Worm (Caenorhabditis elegans) whole organism, young adult: ENCODE data around the gene set-22.
A peak's percentile ranks its signal among the peaks of the same experiment; 100 is the strongest.

Experiments
- B0019.2 ChIP-seq: fragments of 200-800 bp; sonication (Bioruptor generic); conservative IDR thresholded peaks from 2 replicates; pipeline ENCODE4 v1.3.6; 2022; ENCODE audit warnings: missing genetic modification reagents, missing genetic modification characterization, missing compliant biosample characterization
- C17E4.6 ChIP-seq: fragments of 200-800 bp; sonication (Bioruptor generic); IDR thresholded peaks from 2 replicates; pipeline ENCODE4 v1.3.6; 2022; ENCODE audit warnings: missing genetic modification reagents, missing genetic modification characterization, missing compliant biosample characterization
- D2030.7 ChIP-seq: fragments of 200-800 bp; sonication (Bioruptor generic); IDR thresholded peaks from 2 replicates; pipeline ENCODE4 v1.3.6; 2022; ENCODE audit warnings: missing genetic modification reagents, missing genetic modification characterization, missing compliant biosample characterization
- F52B5.7 ChIP-seq: sonication (generic microtip); optimal IDR thresholded peaks from 2 replicates; lab custom pipeline; 2016; ENCODE audit warnings: mild to moderate bottlenecking, missing genetic modification characterization, missing compliant biosample characterization
- F57C9.4 ChIP-seq: sonication (generic microtip); optimal IDR thresholded peaks from 2 replicates; lab custom pipeline; 2017; ENCODE audit warnings: mild to moderate bottlenecking, missing genetic modification characterization, missing compliant biosample characterization
- ama-1 ChIP-seq, 3 experiments: fragments of 150-350 bp in 1 of 3; sonication (generic microtip) in 2 of 3; optimal IDR thresholded peaks; 2 replicates each; lab custom pipeline; 2014 to 2018; ENCODE audit warnings: missing biosample characterization in 2 of 3, missing genetic modification characterization in 2 of 3, missing genetic modification reagents in 2 of 3
- attf-3 ChIP-seq: fragments of 200-800 bp; sonication (Bioruptor generic); conservative IDR thresholded peaks from 2 replicates; pipeline ENCODE4 v1.3.6; 2022; ENCODE audit warnings: missing genetic modification reagents, missing genetic modification characterization, missing compliant biosample characterization
- bed-2 ChIP-seq: fragments of 200-800 bp; sonication (Bioruptor generic); IDR thresholded peaks from 2 replicates; pipeline ENCODE4 v1.3.6; 2022; ENCODE audit warnings: missing genetic modification reagents, missing genetic modification characterization, missing compliant biosample characterization
- ccch-3 ChIP-seq: fragments of 200-800 bp; sonication (Bioruptor generic); optimal IDR thresholded peaks from 2 replicates; lab custom pipeline; 2018; ENCODE audit warnings: mild to moderate bottlenecking, missing genetic modification characterization, missing compliant biosample characterization
- ceh-79 ChIP-seq: sonication (generic microtip); optimal IDR thresholded peaks from 2 replicates; lab custom pipeline; 2017; ENCODE audit warnings: mild to moderate bottlenecking, missing genetic modification characterization, missing compliant biosample characterization
- egrh-3 ChIP-seq: fragments of 200-800 bp; sonication (Bioruptor generic); IDR thresholded peaks from 2 replicates; pipeline ENCODE4 v1.3.6; 2022; ENCODE audit warnings: missing genetic modification reagents, missing genetic modification characterization, missing compliant biosample characterization
- him-1 ChIP-seq: sonication (generic microtip); optimal IDR thresholded peaks from 2 replicates; lab custom pipeline; 2016; ENCODE audit warnings: missing genotype, missing genetic modification reagents, missing genetic modification characterization, missing compliant biosample characterization
- hlh-26 ChIP-seq: fragments of 200-800 bp; sonication (Bioruptor generic); conservative IDR thresholded peaks from 2 replicates; pipeline ENCODE4 v1.3.6; 2022; ENCODE audit warnings: missing genetic modification reagents, missing genetic modification characterization, missing compliant biosample characterization
- let-526 ChIP-seq: fragments of 200-800 bp; sonication (Bioruptor generic); IDR thresholded peaks from 2 replicates; pipeline ENCODE4 v1.3.6; 2022; ENCODE audit warnings: missing genetic modification reagents, missing genetic modification characterization, missing compliant biosample characterization
- lin-40 ChIP-seq: sonication (generic microtip); optimal IDR thresholded peaks from 2 replicates; lab custom pipeline; 2016; ENCODE audit warnings: missing genetic modification characterization, mild to moderate bottlenecking, missing compliant biosample characterization, missing genotype, missing genetic modification reagents
- lir-1 ChIP-seq: fragments of 200-800 bp; sonication (Bioruptor generic); conservative IDR thresholded peaks from 2 replicates; pipeline ENCODE4 v1.3.6; 2022; ENCODE audit warnings: missing genetic modification reagents, missing genetic modification characterization, missing compliant biosample characterization
- lsl-1 ChIP-seq: fragments of 200-800 bp; sonication (Bioruptor generic); optimal IDR thresholded peaks from 2 replicates; lab custom pipeline; 2018; ENCODE audit warnings: mild to moderate bottlenecking, missing genetic modification characterization, moderate library complexity, missing compliant biosample characterization
- madf-3 ChIP-seq: fragments of 200-800 bp; sonication (Bioruptor generic); IDR thresholded peaks from 2 replicates; pipeline ENCODE4 v1.3.6; 2022; ENCODE audit warnings: missing genetic modification reagents, missing genetic modification characterization, missing compliant biosample characterization
- madf-8 ChIP-seq: fragments of 200-800 bp; sonication (Bioruptor generic); conservative IDR thresholded peaks from 2 replicates; pipeline ENCODE4 v1.3.6; 2022; ENCODE audit warnings: missing genetic modification reagents, missing genetic modification characterization, missing compliant biosample characterization
- nfya-1 ChIP-seq: sonication (generic microtip); optimal IDR thresholded peaks from 2 replicates; lab custom pipeline; 2017; ENCODE audit warnings: antibody characterized with exemption, missing compliant biosample characterization, missing genetic modification characterization, borderline replicate concordance; ENCODE audit not compliant: insufficient read depth
- nfya-2 ChIP-seq: fragments of 200-800 bp; sonication (Bioruptor generic); IDR thresholded peaks from 2 replicates; pipeline ENCODE4 v1.3.6; 2022; ENCODE audit warnings: missing genetic modification reagents, missing genetic modification characterization, missing compliant biosample characterization
- pha-4 ChIP-seq: fragments of 150-350 bp; sonication (generic microtip); optimal IDR thresholded peaks from 2 replicates; lab custom pipeline; 2014; ENCODE audit warnings: missing biosample characterization, missing genetic modification reagents, missing genetic modification characterization
- rpc-1 ChIP-seq, 2 experiments: fragments of 150-350 bp in 1 of 2; sonication (generic microtip) in 1 of 2; optimal IDR thresholded peaks; 2 replicates each; lab custom pipeline; 2014 to 2018; ENCODE audit warnings: missing biosample characterization in 1 of 2, missing genetic modification characterization in 1 of 2, missing genetic modification reagents in 1 of 2, missing genotype in 1 of 2
- snpc-1.3 ChIP-seq: sonication (generic microtip); optimal IDR thresholded peaks from 2 replicates; lab custom pipeline; 2017; ENCODE audit warnings: missing genetic modification characterization, mild to moderate bottlenecking, missing compliant biosample characterization, antibody characterized with exemption, moderate library complexity, missing genotype, missing genetic modification reagents; ENCODE audit not compliant: insufficient read depth
- tbx-9 ChIP-seq: sonication (generic microtip); optimal IDR thresholded peaks from 2 replicates; lab custom pipeline; 2016; ENCODE audit warnings: borderline replicate concordance, missing genetic modification characterization, inconsistent platforms, missing compliant biosample characterization
- tlf-1 ChIP-seq: fragments of 200-800 bp; sonication (Bioruptor generic); optimal IDR thresholded peaks from 2 replicates; lab custom pipeline; 2018; ENCODE audit warnings: mild to moderate bottlenecking, missing genetic modification characterization, missing compliant biosample characterization
- unc-62 ChIP-seq: fragments of 150-350 bp; optimal IDR thresholded peaks from 2 replicates; lab custom pipeline; 2014; ENCODE audit warnings: missing biosample characterization, missing genetic modification reagents, missing genetic modification characterization
- zim-3 ChIP-seq: sonication (generic microtip); optimal IDR thresholded peaks from 2 replicates; lab custom pipeline; 2017; ENCODE audit warnings: mild to moderate bottlenecking, missing genetic modification characterization, moderate library complexity, missing compliant biosample characterization
- ztf-26 ChIP-seq: sonication (generic microtip); optimal IDR thresholded peaks from 2 replicates; lab custom pipeline; 2017; ENCODE audit warnings: missing genetic modification characterization, missing compliant biosample characterization
- ztf-28 ChIP-seq: fragments of 200-800 bp; sonication (Bioruptor generic); IDR thresholded peaks from 2 replicates; pipeline ENCODE4 v1.3.6; 2022; ENCODE audit warnings: missing genetic modification reagents, missing genetic modification characterization, missing compliant biosample characterization

The set-22 gene

DNA sequence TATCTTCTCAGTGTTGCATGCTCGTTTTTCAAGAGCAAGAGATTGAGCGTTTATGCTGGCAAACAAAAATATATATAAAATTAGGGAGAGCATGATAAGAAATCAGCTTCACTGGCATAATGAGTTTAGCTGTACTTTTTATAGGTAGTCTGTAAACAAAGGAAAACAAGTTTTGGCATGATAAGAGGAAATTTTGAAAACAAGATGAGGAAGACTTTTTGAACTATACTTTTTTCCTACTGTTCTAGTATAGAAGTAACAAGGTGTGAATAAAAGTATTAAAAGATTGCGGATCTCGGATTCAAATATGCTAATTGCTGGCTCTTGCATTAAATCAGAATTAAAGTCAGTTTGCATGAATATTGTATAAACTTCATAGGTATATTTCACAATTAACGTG lies 17.8 kb upstream of the set-22 start, which contains the start of gene F15H10.5:
Gene F15H10.5 (minus strand): TSS at position 101 of the 400 bp plus-strand sequence.
- TF ChIP-seq ztf-28 (no peak), ccch-3 (GFP tag; lab: Kevin White, UChicago) (no peak), F57C9.4 (tag; lab: Kevin White, UChicago) (no peak), lin-40 (no peak), unc-62 (GFP tag; lab: Kevin White, UChicago) (no peak), let-526 (no peak), C17E4.6 (GFP tag; lab: Robert Waterston, UW) (no peak), tbx-9 (tag; lab: Kevin White, UChicago) (no peak)
- TF ChIP-seq, all 124 proteins: peak for 0

- peak; percentile 94; the same call in 1 of the 2 replicates for TF ChIP-seq egrh-3 (GFP tag; lab: Robert Waterston, UW)
These were observed 15.9 kb upstream of the set-22 start for ce11 chrV:10420843-10421242.

DNA sequence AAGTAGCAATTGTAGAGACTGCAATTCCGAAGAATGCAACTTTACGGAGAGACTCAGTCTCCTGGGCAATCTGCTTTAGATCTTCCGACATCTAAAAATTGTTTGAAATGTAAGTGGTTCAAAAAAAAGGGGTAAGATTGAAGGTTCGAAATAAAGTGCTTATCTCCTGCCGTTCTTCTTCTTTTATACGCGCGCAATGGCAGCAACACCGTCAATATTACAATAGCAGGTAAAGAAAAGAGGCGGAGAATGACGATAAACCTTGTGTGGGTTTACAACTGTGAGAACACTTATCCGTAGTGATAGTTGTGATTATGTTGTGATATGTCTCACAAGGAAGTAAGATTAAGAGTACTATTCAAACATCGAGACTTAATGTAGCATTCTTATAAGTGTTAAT lies 14.9 kb upstream of the set-22 start, which contains the start of gene col-13:
Gene col-13 (minus strand): TSS at position 101 of the 400 bp plus-strand sequence.
- TF ChIP-seq F57C9.4 (tag; lab: Kevin White, UChicago) (no peak), lsl-1 (GFP tag; lab: Kevin White, UChicago) (no peak), rpc-1 (optimal IDR thresholded peaks at IDR 0.05; lab: Kevin White, UChicago) (no peak), rpc-1 (tag; optimal IDR thresholded peaks at IDR 0.05; lab: Kevin White, UChicago) (no peak), madf-3 (GFP tag; lab: Robert Waterston, UW) (no peak), bed-2 (GFP tag; lab: Robert Waterston, UW) (no peak), him-1 (tag; lab: Kevin White, UChicago) (no peak), lir-1 (GFP tag; lab: Robert Waterston, UW) (no peak), F52B5.7 (tag; lab: Kevin White, UChicago) (no peak), nfya-2 (no peak), B0019.2 (GFP tag; lab: Robert Waterston, UW) (no peak), nfya-1 (tag; lab: Kevin White, UChicago) (no peak)
- TF ChIP-seq, all 124 proteins: peak for 0

ce11 chrV:10423511-10423910 lies 13.2 kb upstream of the set-22 start:
- no peak for TF ChIP-seq madf-8 (GFP tag; lab: Robert Waterston, UW)
- TF ChIP-seq ztf-26: no peak
- TF ChIP-seq snpc-1.3: no peak
- no peak for TF ChIP-seq pha-4 (tag; lab: Kevin White, UChicago)
- no peak for TF ChIP-seq madf-3 (GFP tag; lab: Robert Waterston, UW)
- TF ChIP-seq egrh-3 (GFP tag; lab: Robert Waterston, UW): no peak
- no peak for TF ChIP-seq attf-3 (GFP tag; lab: Robert Waterston, UW)
- no peak for TF ChIP-seq hlh-26 (GFP tag; lab: Robert Waterston, UW)
- TF ChIP-seq bed-2 (GFP tag; lab: Robert Waterston, UW): no peak
- TF ChIP-seq tlf-1 (GFP tag; lab: Kevin White, UChicago): no peak
- TF ChIP-seq D2030.7: no peak
- no peak for TF ChIP-seq zim-3 (tag; lab: Kevin White, UChicago)
- TF ChIP-seq ama-1 (optimal IDR thresholded peaks at IDR 0.05; lab: Kevin White, UChicago): no peak
- TF ChIP-seq ama-1 (GFP tag; optimal IDR thresholded peaks at IDR 0.05; lab: Kevin White, UChicago): no peak
- TF ChIP-seq lsl-1 (GFP tag; lab: Kevin White, UChicago): no peak
- TF ChIP-seq ceh-79 (tag; lab: Kevin White, UChicago): no peak

DNA sequence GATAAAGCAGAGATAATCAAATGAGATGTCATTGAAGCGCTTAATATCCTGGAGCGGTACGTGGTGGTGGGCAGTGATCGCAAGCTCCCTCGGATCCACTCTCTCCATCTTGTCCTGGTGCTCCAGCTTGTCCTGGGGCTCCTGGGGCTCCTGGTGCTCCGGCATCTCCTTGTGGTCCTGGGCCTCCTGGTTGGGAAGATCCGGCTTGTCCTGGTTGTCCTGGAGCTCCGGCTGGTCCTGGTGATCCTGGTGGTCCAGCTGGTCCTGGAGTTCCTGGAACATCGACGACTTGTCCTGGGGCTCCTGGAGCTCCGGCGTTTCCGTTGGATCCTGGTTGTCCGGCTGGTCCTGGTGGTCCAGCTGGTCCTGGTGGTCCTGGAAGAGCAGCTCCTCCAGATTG lies 12.7 kb upstream of the set-22 start:
- peak; percentile 92 for TF ChIP-seq egrh-3 (GFP tag; lab: Robert Waterston, UW)
